Worm (Caenorhabditis elegans) whole organism, late embryonic: Measurements from ENCODE around the gene pqm-1.
"Not testable (repeated sequence)": the region's sequence is repeated elsewhere in the genome, so short reads cannot be mapped to it uniquely, and the experiment has no call there.

Experiments used
- ceh-18 ChIP-seq: sonication (generic microtip); optimal IDR thresholded peaks from 2 replicates; lab custom pipeline; 2016; ENCODE audit warnings: missing genetic modification characterization, missing compliant biosample characterization
- che-1 ChIP-seq: sonication (generic microtip); optimal IDR thresholded peaks from 2 replicates; lab custom pipeline; 2016; ENCODE audit warnings: mild to moderate bottlenecking, missing genetic modification characterization, missing compliant biosample characterization
- dve-1 ChIP-seq: sonication (generic microtip); optimal IDR thresholded peaks from 2 replicates; lab custom pipeline; 2017; ENCODE audit warnings: antibody characterized with exemption, mild to moderate bottlenecking, missing genetic modification characterization, missing compliant biosample characterization
- ets-4 ChIP-seq: sonication (generic microtip); optimal IDR thresholded peaks from 2 replicates; lab custom pipeline; 2016; ENCODE audit warnings: missing genetic modification characterization, missing compliant biosample characterization
- eyg-1 ChIP-seq: sonication (generic microtip); optimal IDR thresholded peaks from 2 replicates; lab custom pipeline; 2016; ENCODE audit warnings: missing genotype, missing genetic modification characterization, missing compliant biosample characterization
- hlh-30 ChIP-seq: sonication (generic microtip); optimal IDR thresholded peaks from 2 replicates; lab custom pipeline; 2017; ENCODE audit warnings: antibody characterized with exemption, missing genetic modification characterization, missing compliant biosample characterization; ENCODE audit not compliant: insufficient read depth
- hlh-8 ChIP-seq: sonication (generic microtip); optimal IDR thresholded peaks from 2 replicates; lab custom pipeline; 2016; ENCODE audit warnings: missing genotype, missing genetic modification characterization, missing compliant biosample characterization
- lim-6 ChIP-seq: sonication (generic microtip); optimal IDR thresholded peaks from 2 replicates; lab custom pipeline; 2016; ENCODE audit warnings: missing genetic modification characterization, missing compliant biosample characterization
- nhr-11 ChIP-seq: fragments of 150-350 bp; optimal IDR thresholded peaks from 2 replicates; lab custom pipeline; 2014; ENCODE audit warnings: missing biosample characterization, missing genetic modification characterization
- pha-4 ChIP-seq: fragments of 150-350 bp; optimal IDR thresholded peaks from 2 replicates; lab custom pipeline; 2018; ENCODE audit warnings: missing biosample characterization, missing genetic modification reagents, missing genetic modification characterization
- pros-1 ChIP-seq: fragments of 150-350 bp; optimal IDR thresholded peaks from 2 replicates; lab custom pipeline; 2014; ENCODE audit warnings: missing biosample characterization, missing genetic modification reagents, missing genetic modification characterization
- ttx-3 ChIP-seq: sonication (generic microtip); optimal IDR thresholded peaks from 2 replicates; lab custom pipeline; 2016; ENCODE audit warnings: missing genetic modification reagents, missing genetic modification characterization, missing compliant biosample characterization
- unc-55 ChIP-seq: sonication (generic microtip); optimal IDR thresholded peaks from 2 replicates; lab custom pipeline; 2017; ENCODE audit warnings: missing biosample characterization, missing genetic modification reagents, missing genetic modification characterization

ce11 chrII:11168893-11169292 is 16.5 kb upstream of the pqm-1 start:
- TF ChIP-seq ets-4; pha-4 (tag; lab: Kevin White, UChicago); pros-1 (tag; lab: Kevin White, UChicago); lim-6 (tag; lab: Kevin White, UChicago); ttx-3 (tag; lab: Kevin White, UChicago); eyg-1 (tag; lab: Kevin White, UChicago); hlh-30 (tag; lab: Kevin White, UChicago); nhr-11 (tag; lab: Kevin White, UChicago); hlh-8; unc-55 (GFP tag; lab: Kevin White, UChicago); che-1 (tag; lab: Kevin White, UChicago); dve-1 (tag; lab: Kevin White, UChicago); ceh-18 (tag; lab: Kevin White, UChicago): not testable (repeated sequence)
